Worm (Caenorhabditis elegans): Measurements from ENCODE around the gene F22E5.9.
"Not testable (repeated sequence)": the region's sequence is repeated elsewhere in the genome, so short reads cannot be mapped to it uniquely, and the experiment has no call there.

The F22E5.9 gene

DNA sequence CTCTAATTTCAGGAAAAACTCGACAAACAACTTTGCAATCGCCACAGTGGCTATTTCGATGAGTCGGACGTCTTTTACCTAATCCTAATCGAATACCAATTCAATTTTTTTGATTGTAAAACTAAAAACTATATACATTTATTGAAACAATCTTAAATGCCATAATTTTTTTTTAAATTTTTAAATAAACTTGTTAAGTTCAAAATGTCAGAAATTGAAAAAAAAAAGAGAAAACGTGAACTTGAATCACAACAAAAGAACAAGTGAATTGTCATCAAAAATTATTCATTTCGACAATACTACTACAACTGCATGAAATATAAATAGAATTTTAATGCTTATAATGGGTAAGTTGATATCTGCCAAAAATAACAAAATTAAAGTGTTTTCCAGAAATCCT, 25.9 kb upstream of the F22E5.9 start, which contains the start of gene D2062.13:
D2062.13 (plus strand) TSS at position 301 of the 400 bp plus-strand sequence.
- not testable (repeated sequence) for TF ChIP-seq ceh-83 (GFP tag; optimal IDR thresholded peaks at IDR 0.05); tbx-8 (GFP tag; optimal IDR thresholded peaks at IDR 0.05); unc-39 (tag; optimal IDR thresholded peaks at IDR 0.05)

DNA sequence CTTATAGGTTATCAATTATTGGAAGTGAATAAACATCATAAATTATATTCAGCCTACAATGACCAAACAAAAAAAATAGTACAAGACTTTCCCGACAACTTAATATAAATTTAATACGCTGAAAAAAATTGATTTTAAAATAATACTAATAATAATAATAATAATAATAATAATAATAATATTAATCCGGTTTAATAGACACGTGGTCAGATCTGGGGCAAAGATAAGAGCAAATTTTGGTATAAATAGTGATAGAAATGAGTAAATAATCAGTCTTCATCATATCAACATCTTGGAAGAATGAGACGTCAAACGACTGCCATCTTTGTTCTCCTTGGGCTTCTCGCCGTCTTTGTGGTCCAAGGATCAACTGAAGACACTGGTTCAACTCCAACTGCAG, 21.6 kb upstream of the F22E5.9 start, which contains the start of gene msrp-5:
msrp-5 (plus strand) TSS at position 301 of the 400 bp plus-strand sequence.
- TF ChIP-seq tbx-8, ceh-83, ces-1 (GFP tag; optimal IDR thresholded peaks at IDR 0.05): not testable (repeated sequence)

ce11 chrII:2619148-2619547, 19.0 kb upstream of the F22E5.9 start, which contains the start of gene msrp-6:
TSS of gene msrp-6 (plus strand) at chrII:2619448.
- not testable (repeated sequence) for TF ChIP-seq unc-39 (tag; optimal IDR thresholded peaks at IDR 0.05); tbx-8 (GFP tag; optimal IDR thresholded peaks at IDR 0.05); ceh-39 (tag; optimal IDR thresholded peaks at IDR 0.05)

ce11 chrII:2622480-2622879, 15.7 kb upstream of the F22E5.9 start, which contains the start of gene D2062.5:
TSS of gene D2062.5 (plus strand) at chrII:2622780.
- no peak for TF ChIP-seq snpc-4 (tag; optimal IDR thresholded peaks at IDR 0.05)
- TF ChIP-seq cnd-1 (tag; optimal IDR thresholded peaks at IDR 0.05): no peak
- no peak for TF ChIP-seq lsy-2 (tag; optimal IDR thresholded peaks at IDR 0.05)

DNA sequence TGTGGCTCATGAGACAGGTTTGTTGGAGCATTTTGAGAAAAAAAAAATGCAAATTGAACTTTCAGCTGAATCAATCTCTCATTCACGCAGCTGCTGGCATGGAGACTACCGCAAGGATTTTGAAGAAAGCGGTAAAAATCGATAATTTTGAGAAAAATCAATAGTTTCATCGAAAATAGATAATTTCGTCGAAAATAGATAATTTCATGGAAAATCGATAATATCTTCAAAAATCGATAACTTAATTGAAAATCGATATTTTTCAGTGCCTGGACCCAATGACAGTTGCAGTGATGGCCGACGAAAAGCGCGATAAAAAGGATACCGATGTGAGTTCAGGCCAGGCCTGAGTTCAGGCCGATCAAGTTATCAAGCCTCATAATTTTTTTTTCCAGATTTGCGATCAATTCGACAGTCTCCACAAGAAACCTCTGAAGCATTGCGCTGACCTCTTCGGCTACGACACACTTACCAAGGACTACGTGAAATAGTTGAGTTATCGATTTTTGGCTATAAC, 15.2 kb upstream of the F22E5.9 start, which contains the start of gene D2062.4:
D2062.4 (plus strand) TSS at position 467 of the 517 bp plus-strand sequence.
- TF ChIP-seq elt-3 (tag; optimal IDR thresholded peaks at IDR 0.05); bed-3 (GFP tag; optimal IDR thresholded peaks at IDR 0.05); unc-62 (GFP tag; optimal IDR thresholded peaks at IDR 0.05): not testable (repeated sequence)

- TF ChIP-seq flh-1 (GFP tag; optimal IDR thresholded peaks at IDR 0.05): no peak
- TF ChIP-seq unc-39 (tag; optimal IDR thresholded peaks at IDR 0.05): no peak
- TF ChIP-seq sptf-1 (tag; optimal IDR thresholded peaks at IDR 0.05): no peak
- TF ChIP-seq mls-2 (tag; optimal IDR thresholded peaks at IDR 0.05): no peak
- TF ChIP-seq nhr-12 (tag; optimal IDR thresholded peaks at IDR 0.05): no peak
These were observed 13.4 kb upstream of the F22E5.9 start, which contains the start of gene lgc-28 for ce11 chrII:2624792-2625191. TSS of gene lgc-28 (plus strand) at chrII:2625092.

ce11 chrII:2627154-2627799, 10.9 kb upstream of the F22E5.9 start, which contains the start of gene sri-71:
TSS of gene sri-71 (plus strand) at chrII:2627749.
- no peak for TF ChIP-seq ces-1 (GFP tag; optimal IDR thresholded peaks at IDR 0.05)
- no peak for TF ChIP-seq lin-32 (GFP tag; optimal IDR thresholded peaks at IDR 0.05)
- peak; percentile 32 for TF ChIP-seq sptf-1 (tag; optimal IDR thresholded peaks at IDR 0.05)

ce11 chrII:2628401-2628800, 9.8 kb upstream of the F22E5.9 start:
- TF ChIP-seq nhr-237 (tag; optimal IDR thresholded peaks at IDR 0.05): no peak
- no peak for TF ChIP-seq M03D4.4 (tag; optimal IDR thresholded peaks at IDR 0.05)
- TF ChIP-seq pha-4 (tag; optimal IDR thresholded peaks at IDR 0.05): no peak
- TF ChIP-seq hlh-1 (tag; optimal IDR thresholded peaks at IDR 0.05): no peak
- TF ChIP-seq drap-1 (GFP tag; optimal IDR thresholded peaks at IDR 0.05): no peak
- TF ChIP-seq sptf-1 (tag; optimal IDR thresholded peaks at IDR 0.05): no peak
- TF ChIP-seq lin-32 (GFP tag; optimal IDR thresholded peaks at IDR 0.05): no peak
- no peak for TF ChIP-seq lsy-2 (tag; optimal IDR thresholded peaks at IDR 0.05)
- TF ChIP-seq mep-1 (tag; optimal IDR thresholded peaks at IDR 0.05): no peak
- TF ChIP-seq ceh-39 (tag; optimal IDR thresholded peaks at IDR 0.05): no peak
- no peak for TF ChIP-seq elt-3 (tag; optimal IDR thresholded peaks at IDR 0.05)
- no peak for TF ChIP-seq mls-2 (tag; optimal IDR thresholded peaks at IDR 0.05)
- no peak for TF ChIP-seq ceh-43 (GFP tag; optimal IDR thresholded peaks at IDR 0.05)
- no peak for TF ChIP-seq snpc-4 (tag; optimal IDR thresholded peaks at IDR 0.05)
- TF ChIP-seq ceh-83 (GFP tag; optimal IDR thresholded peaks at IDR 0.05): no peak

Measured in whole organism, mixed stage, embryonic.